Worm (Caenorhabditis elegans) whole organism, L3 larva: ENCODE data around the gene C49A9.3.

Experiments used
- ama-1 ChIP-seq: fragments of 150-350 bp; optimal IDR thresholded peaks from 2 replicates; lab custom pipeline; 2018
- eor-1 ChIP-seq, 2 experiments: fragments of 150-350 bp; optimal IDR thresholded peaks; 2 replicates each; lab custom pipeline; 2014 to 2018; ENCODE audit warnings: missing biosample characterization in 2 of 2, missing genetic modification characterization in 2 of 2
- jun-1 ChIP-seq: fragments of 150-350 bp; optimal IDR thresholded peaks from 2 replicates; lab custom pipeline; 2014; ENCODE audit warnings: missing biosample characterization, missing genetic modification reagents, missing genetic modification characterization
- nhr-237 ChIP-seq: fragments of 150-350 bp; optimal IDR thresholded peaks from 2 replicates; lab custom pipeline; 2014; ENCODE audit warnings: missing biosample characterization, missing genetic modification characterization
- pha-4 ChIP-seq: fragments of 150-350 bp; optimal IDR thresholded peaks from 2 replicates; lab custom pipeline; 2014; ENCODE audit warnings: missing biosample characterization, missing genetic modification reagents, missing genetic modification characterization
- unc-39 ChIP-seq: sonication (generic microtip); optimal IDR thresholded peaks from 4 replicates; lab custom pipeline; 2017; ENCODE audit warnings: missing biosample characterization, missing genetic modification characterization

- TF ChIP-seq eor-1 (tag; optimal IDR thresholded peaks at IDR 0.05; lab: Kevin White, UChicago) (no peak), nhr-237 (tag; lab: Kevin White, UChicago) (no peak), unc-39 (tag; lab: Kevin White, UChicago) (no peak), ama-1 (lab: Kevin White, UChicago) (no peak), jun-1 (tag; lab: Kevin White, UChicago) (no peak), pha-4 (tag; lab: Kevin White, UChicago) (peak; percentile 66)
These were observed 11.3 kb upstream of the C49A9.3 start, which contains the start of the genes ugt-24 and C49A9.6 for ce11 chrIV:6210574-6210973.
